Worm (Caenorhabditis elegans) whole organism, L3 larva: ENCODE results near the gene srh-187.

Experiments
- R02D3.7 ChIP-seq: fragments of 150-350 bp; optimal IDR thresholded peaks from 2 replicates; lab custom pipeline; 2014; ENCODE audit warnings: missing biosample characterization, missing genetic modification characterization
- egl-27 ChIP-seq: sonication (generic microtip); optimal IDR thresholded peaks from 4 replicates; lab custom pipeline; 2017; ENCODE audit warnings: missing biosample characterization, missing genetic modification reagents, missing genetic modification characterization
- elt-3 ChIP-seq, 3 experiments: fragments of 150-350 bp in 1 of 3; sonication (generic microtip) in 2 of 3; optimal IDR thresholded peaks; 2 replicates in 2 of 3; 4 replicates in 1 of 3; lab custom pipeline; 2014 to 2017; ENCODE audit warnings: missing biosample characterization in 3 of 3, missing genetic modification characterization in 3 of 3
- nhr-11 ChIP-seq: fragments of 150-350 bp; optimal IDR thresholded peaks from 2 replicates; lab custom pipeline; 2014; ENCODE audit warnings: missing biosample characterization, missing genetic modification characterization
- nhr-12 ChIP-seq: fragments of 150-350 bp; optimal IDR thresholded peaks from 2 replicates; lab custom pipeline; 2014; ENCODE audit warnings: missing biosample characterization, missing genetic modification characterization
- nhr-25 ChIP-seq: sonication (generic microtip); optimal IDR thresholded peaks from 2 replicates; lab custom pipeline; 2017; ENCODE audit warnings: missing biosample characterization, missing genetic modification characterization
- nhr-28 ChIP-seq: fragments of 150-350 bp; optimal IDR thresholded peaks from 2 replicates; lab custom pipeline; 2014; ENCODE audit warnings: missing biosample characterization, missing genetic modification characterization
- nhr-77 ChIP-seq: fragments of 150-350 bp; optimal IDR thresholded peaks from 2 replicates; lab custom pipeline; 2014; ENCODE audit warnings: missing biosample characterization, missing genetic modification characterization
- pha-4 ChIP-seq: fragments of 150-350 bp; optimal IDR thresholded peaks from 2 replicates; lab custom pipeline; 2014; ENCODE audit warnings: missing biosample characterization, missing genetic modification reagents, missing genetic modification characterization
- unc-39 ChIP-seq: sonication (generic microtip); optimal IDR thresholded peaks from 4 replicates; lab custom pipeline; 2017; ENCODE audit warnings: missing biosample characterization, missing genetic modification characterization
- zag-1 ChIP-seq: fragments of 150-350 bp; optimal IDR thresholded peaks from 2 replicates; lab custom pipeline; 2014; ENCODE audit warnings: missing biosample characterization, missing genetic modification characterization

- TF ChIP-seq nhr-77 (tag; lab: Kevin White, UChicago) (no peak), nhr-11 (tag; lab: Kevin White, UChicago) (no peak), pha-4 (tag; lab: Kevin White, UChicago) (no peak), R02D3.7 (tag; lab: Kevin White, UChicago) (no peak), egl-27 (no peak), elt-3 (tag; optimal IDR thresholded peaks at IDR 0.05; lab: Kevin White, UChicago) (no peak), zag-1 (tag; lab: Kevin White, UChicago) (no peak), nhr-28 (tag; lab: Kevin White, UChicago) (no peak), nhr-25 (no peak), unc-39 (tag; lab: Kevin White, UChicago) (no peak), nhr-12 (tag; lab: Kevin White, UChicago) (no peak)
These were observed 7.5 kb downstream of the srh-187 start, which contains the start of gene F10G2.1 for ce11 chrV:7332253-7332652.
